Worm (Caenorhabditis elegans): ENCODE data around the gene C07A4.3.

C07A4.3 gene

DNA sequence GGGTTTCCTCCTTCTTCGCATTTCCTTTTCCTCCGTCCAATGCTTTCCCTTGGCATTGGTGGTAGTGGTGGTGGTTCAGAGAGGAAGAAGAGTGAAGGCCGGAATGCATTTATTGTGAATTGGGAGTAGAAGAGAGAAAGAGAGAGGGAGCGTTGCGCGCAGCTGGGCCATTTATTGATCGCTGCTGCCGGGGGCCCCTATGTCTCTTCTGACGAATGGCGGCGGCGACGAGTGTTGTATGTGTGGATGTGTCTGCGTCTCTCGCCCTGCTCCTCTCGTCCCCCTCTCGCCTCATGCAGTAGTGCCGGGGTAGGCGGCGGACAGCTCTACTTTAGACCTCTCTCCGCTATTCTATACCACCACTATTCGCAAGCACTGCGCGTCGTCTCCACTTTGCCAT lies 28.2 kb upstream of the C07A4.3 start, which contains the start of gene unc-115 (continued):
- TF ChIP-seq hlh-26 (GFP tag; conservative IDR thresholded peaks at IDR 0.05) (no peak), snpc-4 (GFP tag; optimal IDR thresholded peaks at IDR 0.05) (peak; percentile 44), snpc-4 (tag; optimal IDR thresholded peaks at IDR 0.05) (peak in 3 of 4 experiments; percentile 37 to 69 (median 47)), egrh-3 (GFP tag; IDR thresholded peaks at IDR 0.05) (peak; percentile 81), ekl-4 (GFP tag; IDR thresholded peaks at IDR 0.05) (peak; percentile 72), repo-1 (tag; optimal IDR thresholded peaks at IDR 0.05) (peak; percentile 55), Y79H2A.3 (GFP tag; conservative IDR thresholded peaks at IDR 0.05) (no peak), F55B11.4 (tag; optimal IDR thresholded peaks at IDR 0.05; ENCODE audit: borderline replicate concordance, insufficient read depth) (no peak), chd-7 (tag; optimal IDR thresholded peaks at IDR 0.05) (peak; percentile 31), nfya-1 (tag; optimal IDR thresholded peaks at IDR 0.05; ENCODE audit: borderline replicate concordance, insufficient read depth) (no peak), lsy-27 (tag; optimal IDR thresholded peaks at IDR 0.05; ENCODE audit: borderline replicate concordance, insufficient read depth) (no peak), nhr-179 (tag; optimal IDR thresholded peaks at IDR 0.05) (no peak), ceh-79 (tag; optimal IDR thresholded peaks at IDR 0.05) (no peak), rcor-1 (GFP tag; IDR thresholded peaks at IDR 0.05) (peak; percentile 65), F22D6.2 (tag; optimal IDR thresholded peaks at IDR 0.05) (no peak), dpl-1 (GFP tag; optimal IDR thresholded peaks at IDR 0.05) (no peak), dox-1 (GFP tag; IDR thresholded peaks at IDR 0.05) (peak; percentile 81; the same call in 1 of the 2 replicates), somi-1 (GFP tag; optimal IDR thresholded peaks at IDR 0.05) (peak; percentile 60), attf-5 (GFP tag; optimal IDR thresholded peaks at IDR 0.05) (peak; percentile 67), B0261.1 (tag; optimal IDR thresholded peaks at IDR 0.05) (peak; percentile 30), ceh-27 (GFP tag; optimal IDR thresholded peaks at IDR 0.05) (peak; percentile 84), mcd-1 (GFP tag; IDR thresholded peaks at IDR 0.05) (peak; percentile 58), aptf-3 (GFP tag; IDR thresholded peaks at IDR 0.05) (no peak), nhr-90 (tag; optimal IDR thresholded peaks at IDR 0.05) (peak; percentile 6), lin-26 (GFP tag; IDR thresholded peaks at IDR 0.05) (0 out of 2 replicates have a peak, but pooled peaks have one; percentile 7), ZK185.1 (tag; optimal IDR thresholded peaks at IDR 0.05; ENCODE audit: poor library complexity, severe bottlenecking) (peak; percentile 59), snpc-1.1 (tag; optimal IDR thresholded peaks at IDR 0.05; ENCODE audit: insufficient read depth) (no peak), F39B2.1 (GFP tag; IDR thresholded peaks at IDR 0.05) (no peak), ztf-25 (GFP tag; IDR thresholded peaks at IDR 0.05) (no peak), B0336.3 (GFP tag; IDR thresholded peaks at IDR 0.05) (peak; percentile 66), die-1 (tag; optimal IDR thresholded peaks at IDR 0.05) (peak; percentile 61), cebp-2 (GFP tag; IDR thresholded peaks at IDR 0.05) (no peak), K11D2.4 (GFP tag; IDR thresholded peaks at IDR 0.05) (peak; percentile 63; the same call in 1 of the 2 replicates)

DNA sequence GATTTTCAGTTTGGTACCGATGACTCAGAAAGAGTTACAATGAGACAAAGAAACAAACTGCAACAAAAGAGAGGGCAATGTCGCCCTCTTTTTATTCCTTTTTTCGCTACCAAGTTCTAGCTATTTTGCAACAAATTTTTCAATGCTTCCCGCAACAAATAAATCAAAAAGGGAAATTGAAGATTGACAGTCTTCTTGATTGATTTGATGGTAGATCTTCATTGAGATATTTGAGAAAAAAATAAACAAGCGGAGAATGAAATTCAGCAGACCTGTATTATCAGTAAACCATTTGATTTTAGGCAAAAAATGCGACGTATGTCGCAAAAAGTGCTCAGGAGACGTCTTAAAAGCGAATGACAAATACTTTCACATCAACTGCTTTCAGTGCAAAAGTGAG lies 27.5 kb upstream of the C07A4.3 start:
- TF ChIP-seq ceh-91 (GFP tag; IDR thresholded peaks at IDR 0.05) = no peak
- 0 out of 2 replicates have a peak, but pooled peaks have one; percentile 5 for TF ChIP-seq Y53G8AR.9 (GFP tag; conservative IDR thresholded peaks at IDR 0.05)

ce11 chrX:10148235-10148872 lies 26.4 kb upstream of the C07A4.3 start:
- TF ChIP-seq lin-35 (GFP tag; optimal IDR thresholded peaks at IDR 0.05) = no peak
- TF ChIP-seq F37B4.10 (GFP tag; IDR thresholded peaks at IDR 0.05) = no peak
- TF ChIP-seq cebp-1 (GFP tag; IDR thresholded peaks at IDR 0.05) = no peak
- peak; percentile 32 for TF ChIP-seq cebp-1 (tag; optimal IDR thresholded peaks at IDR 0.05)
- peak; percentile 69 for TF ChIP-seq mxl-1 (tag; optimal IDR thresholded peaks at IDR 0.05)
- peak; percentile 46 for TF ChIP-seq F49E8.2 (tag; optimal IDR thresholded peaks at IDR 0.05; ENCODE audit: insufficient read depth)
- no peak for TF ChIP-seq ceh-40 (GFP tag; IDR thresholded peaks at IDR 0.05)
- TF ChIP-seq egrh-3 (GFP tag; IDR thresholded peaks at IDR 0.05) = no peak
- peak; percentile 55 for TF ChIP-seq hmg-1.2 (GFP tag; IDR thresholded peaks at IDR 0.05)
- no peak for TF ChIP-seq Y79H2A.3 (GFP tag; conservative IDR thresholded peaks at IDR 0.05)
- TF ChIP-seq hsf-1 (GFP tag; IDR thresholded peaks at IDR 0.05) = peak; percentile 56; the same call in 1 of the 2 replicates
- peak; percentile 92 for TF ChIP-seq him-1 (tag; optimal IDR thresholded peaks at IDR 0.05)
- peak; percentile 93 for TF ChIP-seq lin-26 (GFP tag; IDR thresholded peaks at IDR 0.05)
- TF ChIP-seq efl-1 (GFP tag; optimal IDR thresholded peaks at IDR 0.05) = no peak
